Worm (Caenorhabditis elegans): ENCODE data around the gene C29F3.3.

DNA sequence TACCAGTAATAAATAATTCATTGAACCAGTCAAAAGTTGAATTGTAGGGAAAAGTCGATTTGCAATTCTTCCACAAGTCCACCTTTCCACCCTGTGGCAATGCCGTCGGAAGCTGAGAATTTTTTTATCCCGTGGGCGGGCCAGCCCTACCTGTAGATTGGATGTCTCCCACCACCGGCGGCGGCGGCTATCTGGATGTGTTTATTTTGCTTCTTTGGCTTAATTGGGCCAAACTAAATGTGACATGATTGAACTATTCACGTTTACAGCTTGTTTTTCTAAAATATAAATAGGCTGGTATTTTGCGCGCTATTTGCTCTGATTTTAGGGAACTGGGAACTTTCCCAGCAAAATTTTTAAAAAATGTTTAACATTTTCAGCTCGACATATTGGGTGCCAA is 2.7 kb downstream of the C29F3.3 start, which contains the start of gene wrt-8:
- TF ChIP-seq nhr-11 (tag; optimal IDR thresholded peaks at IDR 0.05): no peak
- TF ChIP-seq gmeb-1 (tag; optimal IDR thresholded peaks at IDR 0.05): no peak
- no peak for TF ChIP-seq unc-39 (tag; optimal IDR thresholded peaks at IDR 0.05)
- TF ChIP-seq elt-1 (tag; optimal IDR thresholded peaks at IDR 0.05): no peak
- no peak for TF ChIP-seq ztf-11 (tag; optimal IDR thresholded peaks at IDR 0.05)
- no peak for TF ChIP-seq sma-3 (GFP tag; optimal IDR thresholded peaks at IDR 0.05)
- no peak for TF ChIP-seq egl-27 (tag; optimal IDR thresholded peaks at IDR 0.05)
- TF ChIP-seq nhr-21 (tag; optimal IDR thresholded peaks at IDR 0.05): no peak

Data from whole organism, L2 larva.